Fruit fly (Drosophila melanogaster) whole organism, wandering third instar larva: ENCODE measurements around the gene CG5969.

Experiments
- Abd-B ChIP-seq: fragments of >200 bp; optimal IDR thresholded peaks from 2 replicates; lab custom pipeline; 2017; ENCODE audit warnings: missing biosample characterization, missing genetic modification characterization
- CrebA ChIP-seq: fragments of 200-800 bp; sonication (Bioruptor generic); optimal IDR thresholded peaks from 2 replicates; lab custom pipeline; 2016; ENCODE audit warnings: missing biosample characterization, mild to moderate bottlenecking, missing genetic modification characterization, borderline replicate concordance
- Dfd ChIP-seq: fragments of >200 bp; optimal IDR thresholded peaks from 2 replicates; lab custom pipeline; 2017; ENCODE audit warnings: missing biosample characterization, missing genetic modification characterization
- Hnf4 ChIP-seq: fragments of 200-800 bp; sonication (Bioruptor generic); optimal IDR thresholded peaks from 2 replicates; lab custom pipeline; 2016; ENCODE audit warnings: missing biosample characterization, mild to moderate bottlenecking, missing genetic modification characterization
- N ChIP-seq: fragments of >200 bp; optimal IDR thresholded peaks from 2 replicates; lab custom pipeline; 2018; ENCODE audit warnings: missing biosample characterization, missing external identifiers, missing genetic modification characterization
- br ChIP-seq: fragments of 200-800 bp; sonication (Bioruptor generic); optimal IDR thresholded peaks from 2 replicates; lab custom pipeline; 2016; ENCODE audit warnings: missing biosample characterization, missing genetic modification characterization
- dmrt93B ChIP-seq: fragments of 200-800 bp; sonication (Bioruptor generic); optimal IDR thresholded peaks from 2 replicates; lab custom pipeline; 2018; ENCODE audit warnings: missing biosample characterization, mild to moderate bottlenecking, missing genetic modification characterization
- h ChIP-seq: fragments of 200-800 bp; sonication (Bioruptor generic); optimal IDR thresholded peaks from 3 replicates; lab custom pipeline; 2016; ENCODE audit warnings: missing biosample characterization, mild to moderate bottlenecking, missing genetic modification characterization
- lola ChIP-seq: fragments of >200 bp; optimal IDR thresholded peaks from 2 replicates; lab custom pipeline; 2017; ENCODE audit warnings: missing biosample characterization, missing genetic modification characterization
- pan ChIP-seq: fragments of >200 bp; optimal IDR thresholded peaks from 2 replicates; lab custom pipeline; 2017
- psq ChIP-seq: fragments of 200-800 bp; sonication (Bioruptor generic); optimal IDR thresholded peaks from 3 replicates; lab custom pipeline; 2017; ENCODE audit warnings: missing biosample characterization, mild to moderate bottlenecking, missing genetic modification characterization, moderate library complexity
- sage ChIP-seq: fragments of 200-800 bp; sonication (Bioruptor generic); optimal IDR thresholded peaks from 2 replicates; lab custom pipeline; 2016; ENCODE audit warnings: missing biosample characterization, mild to moderate bottlenecking, missing genetic modification characterization
- usp ChIP-seq: fragments of >200 bp; optimal IDR thresholded peaks from 2 replicates; lab custom pipeline; 2017; ENCODE audit warnings: missing biosample characterization, missing genetic modification characterization

DNA sequence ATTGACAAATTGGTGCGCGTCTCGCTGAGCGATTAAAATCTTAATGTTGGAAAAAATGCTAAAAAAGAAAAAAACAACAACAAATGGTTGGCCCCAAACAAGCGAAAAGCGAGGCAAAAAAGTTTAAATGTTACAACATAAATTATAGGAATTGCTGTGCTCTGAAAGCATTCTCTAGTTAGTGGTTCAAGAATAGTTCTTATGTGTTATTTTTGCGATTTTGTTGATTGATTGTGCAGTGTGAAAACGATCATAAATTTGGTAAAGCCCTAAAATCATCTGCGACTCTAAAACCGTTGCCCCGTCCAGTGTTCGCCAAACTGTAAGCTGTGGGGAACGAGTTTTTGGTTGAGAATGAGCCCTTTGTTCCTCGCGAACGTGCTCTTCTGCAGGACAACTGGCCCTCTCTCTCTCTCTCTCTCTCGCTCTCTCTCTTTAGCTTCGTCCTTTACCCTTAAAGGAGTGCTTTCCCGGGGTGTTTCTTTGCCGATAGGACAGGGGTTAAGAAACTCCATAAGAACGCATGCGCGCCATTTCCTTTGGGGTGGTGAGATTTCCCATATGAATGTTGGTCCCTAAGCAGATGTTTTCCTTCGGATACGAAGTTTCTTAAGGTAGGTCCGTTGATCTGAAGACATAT, 30.8 kb upstream of the CG5969 start:
- TF ChIP-seq usp (GFP tag; lab: Kevin White, UChicago) (no peak), Abd-B (GFP tag; lab: Kevin White, UChicago) (no peak), psq (GFP tag; lab: Kevin White, UChicago) (no peak), pan (lab: Kevin White, UChicago) (no peak), Hnf4 (no peak), br (GFP tag; lab: Kevin White, UChicago) (no peak), CrebA (GFP tag; lab: Kevin White, UChicago) (no peak), lola (GFP tag; lab: Kevin White, UChicago) (no peak), dmrt93B (GFP tag; lab: Kevin White, UChicago) (no peak), h (no peak), N (no peak), Dfd (no peak), sage (no peak)
